Worm (Caenorhabditis elegans) whole organism, late embryonic: ENCODE data around the gene nspf-2.

Experiments
- C08G9.2 ChIP-seq: sonication (generic microtip); optimal IDR thresholded peaks from 2 replicates; lab custom pipeline; 2016; ENCODE audit warnings: mild to moderate bottlenecking, missing genetic modification characterization, moderate library complexity, missing compliant biosample characterization
- F13H6.1 ChIP-seq: sonication (generic microtip); optimal IDR thresholded peaks from 2 replicates; lab custom pipeline; 2016; ENCODE audit warnings: missing genetic modification characterization, missing compliant biosample characterization
- K02D7.2 ChIP-seq: sonication (generic microtip); optimal IDR thresholded peaks from 2 replicates; lab custom pipeline; 2017; ENCODE audit warnings: mild to moderate bottlenecking, missing genetic modification characterization, missing compliant biosample characterization
- K09A11.1 ChIP-seq: sonication (generic microtip); optimal IDR thresholded peaks from 2 replicates; lab custom pipeline; 2017; ENCODE audit warnings: antibody characterized with exemption, mild to moderate bottlenecking, missing genetic modification characterization, missing compliant biosample characterization; ENCODE audit not compliant: insufficient read depth
- Y22D7AL.16 ChIP-seq: sonication (generic microtip); optimal IDR thresholded peaks from 2 replicates; lab custom pipeline; 2016; ENCODE audit warnings: missing genetic modification characterization, missing compliant biosample characterization
- ahr-1 ChIP-seq: sonication (generic microtip); optimal IDR thresholded peaks from 2 replicates; lab custom pipeline; 2016; ENCODE audit warnings: missing genetic modification characterization, missing compliant biosample characterization
- ama-1 ChIP-seq: fragments of 150-350 bp; optimal IDR thresholded peaks from 2 replicates; lab custom pipeline; 2014
- ceh-18 ChIP-seq: sonication (generic microtip); optimal IDR thresholded peaks from 2 replicates; lab custom pipeline; 2016; ENCODE audit warnings: missing genetic modification characterization, missing compliant biosample characterization
- ceh-24 ChIP-seq: sonication (generic microtip); optimal IDR thresholded peaks from 2 replicates; lab custom pipeline; 2016; ENCODE audit warnings: mild to moderate bottlenecking, missing genetic modification characterization, missing compliant biosample characterization
- ceh-30 ChIP-seq: fragments of 150-350 bp; optimal IDR thresholded peaks from 2 replicates; lab custom pipeline; 2014; ENCODE audit warnings: missing biosample characterization, missing genetic modification characterization
- ceh-31 ChIP-seq: sonication (generic microtip); optimal IDR thresholded peaks from 2 replicates; lab custom pipeline; 2016; ENCODE audit warnings: missing genetic modification characterization, missing compliant biosample characterization
- ceh-34 ChIP-seq: sonication (generic microtip); optimal IDR thresholded peaks from 2 replicates; lab custom pipeline; 2016; ENCODE audit warnings: mild to moderate bottlenecking, missing genetic modification characterization, missing compliant biosample characterization
- ceh-45 ChIP-seq: fragments of 200-800 bp; sonication (Bioruptor generic); IDR thresholded peaks from 2 replicates; pipeline ENCODE4 v1.3.6; 2022; ENCODE audit warnings: missing genetic modification reagents, missing genetic modification characterization, missing compliant biosample characterization
- ceh-6 ChIP-seq: fragments of 200-800 bp; sonication (Bioruptor generic); optimal IDR thresholded peaks from 2 replicates; lab custom pipeline; 2018; ENCODE audit warnings: mild to moderate bottlenecking, missing genetic modification characterization, missing compliant biosample characterization
- ceh-9 ChIP-seq: sonication (generic microtip); optimal IDR thresholded peaks from 2 replicates; lab custom pipeline; 2016; ENCODE audit warnings: mild to moderate bottlenecking, missing genetic modification characterization, inconsistent platforms, missing compliant biosample characterization
- dmd-4 ChIP-seq: sonication (generic microtip); optimal IDR thresholded peaks from 2 replicates; lab custom pipeline; 2016; ENCODE audit warnings: borderline replicate concordance, missing genetic modification characterization, missing compliant biosample characterization
- elt-4 ChIP-seq: sonication (generic microtip); optimal IDR thresholded peaks from 2 replicates; lab custom pipeline; 2016; ENCODE audit warnings: missing genetic modification characterization, missing compliant biosample characterization
- eyg-1 ChIP-seq: sonication (generic microtip); optimal IDR thresholded peaks from 2 replicates; lab custom pipeline; 2016; ENCODE audit warnings: missing genotype, missing genetic modification characterization, missing compliant biosample characterization
- fax-1 ChIP-seq: sonication (generic microtip); optimal IDR thresholded peaks from 2 replicates; lab custom pipeline; 2016; ENCODE audit warnings: missing genotype, missing genetic modification characterization, missing compliant biosample characterization
- fkh-10 ChIP-seq: fragments of 150-350 bp; optimal IDR thresholded peaks from 2 replicates; lab custom pipeline; 2014; ENCODE audit warnings: missing biosample characterization, missing genetic modification reagents, missing genetic modification characterization
- fkh-6 ChIP-seq: sonication (generic microtip); optimal IDR thresholded peaks from 2 replicates; lab custom pipeline; 2016; ENCODE audit warnings: missing genetic modification characterization, missing compliant biosample characterization
- gmeb-2 ChIP-seq: sonication (generic microtip); optimal IDR thresholded peaks from 2 replicates; lab custom pipeline; 2016; ENCODE audit warnings: missing genetic modification characterization, inconsistent platforms, missing compliant biosample characterization
- hlh-13 ChIP-seq: fragments of 200-800 bp; sonication (Bioruptor generic); optimal IDR thresholded peaks from 2 replicates; lab custom pipeline; 2018; ENCODE audit warnings: mild to moderate bottlenecking, missing genetic modification characterization, missing compliant biosample characterization
- hlh-15 ChIP-seq: sonication (generic microtip); optimal IDR thresholded peaks from 2 replicates; lab custom pipeline; 2016; ENCODE audit warnings: missing genetic modification characterization, missing compliant biosample characterization
- hlh-8 ChIP-seq: sonication (generic microtip); optimal IDR thresholded peaks from 2 replicates; lab custom pipeline; 2016; ENCODE audit warnings: missing genotype, missing genetic modification characterization, missing compliant biosample characterization
- lim-6 ChIP-seq: sonication (generic microtip); optimal IDR thresholded peaks from 2 replicates; lab custom pipeline; 2016; ENCODE audit warnings: missing genetic modification characterization, missing compliant biosample characterization
- madf-2 ChIP-seq: sonication (generic microtip); optimal IDR thresholded peaks from 2 replicates; lab custom pipeline; 2017; ENCODE audit warnings: missing genetic modification characterization, missing compliant biosample characterization
- mec-3 ChIP-seq: sonication (generic microtip); optimal IDR thresholded peaks from 2 replicates; lab custom pipeline; 2016; ENCODE audit warnings: borderline replicate concordance, missing genetic modification characterization, missing compliant biosample characterization
- nfya-1 ChIP-seq: sonication (generic microtip); optimal IDR thresholded peaks from 2 replicates; lab custom pipeline; 2017; ENCODE audit warnings: missing genetic modification characterization, mild to moderate bottlenecking, missing compliant biosample characterization, antibody characterized with exemption, moderate library complexity
- nhr-11 ChIP-seq: fragments of 150-350 bp; optimal IDR thresholded peaks from 2 replicates; lab custom pipeline; 2014; ENCODE audit warnings: missing biosample characterization, missing genetic modification characterization
- npax-4 ChIP-seq: sonication (generic microtip); optimal IDR thresholded peaks from 2 replicates; lab custom pipeline; 2016; ENCODE audit warnings: missing genetic modification characterization, missing compliant biosample characterization
- pat-9 ChIP-seq: fragments of 200-800 bp; sonication (Bioruptor generic); optimal IDR thresholded peaks from 2 replicates; lab custom pipeline; 2018; ENCODE audit warnings: mild to moderate bottlenecking, missing genetic modification characterization, moderate library complexity, missing compliant biosample characterization
- pax-1 ChIP-seq: fragments of 150-350 bp; optimal IDR thresholded peaks from 2 replicates; lab custom pipeline; 2014; ENCODE audit warnings: missing biosample characterization, missing genetic modification characterization
- pros-1 ChIP-seq: fragments of 150-350 bp; optimal IDR thresholded peaks from 2 replicates; lab custom pipeline; 2014; ENCODE audit warnings: missing biosample characterization, missing genetic modification reagents, missing genetic modification characterization
- ref-2 ChIP-seq: sonication (generic microtip); optimal IDR thresholded peaks from 2 replicates; lab custom pipeline; 2016; ENCODE audit warnings: missing genetic modification characterization, missing compliant biosample characterization
- sdc-2 ChIP-seq: sonication (generic microtip); optimal IDR thresholded peaks from 2 replicates; lab custom pipeline; 2016; ENCODE audit warnings: missing genotype, missing genetic modification characterization, missing compliant biosample characterization
- ttx-3 ChIP-seq: sonication (generic microtip); optimal IDR thresholded peaks from 2 replicates; lab custom pipeline; 2016; ENCODE audit warnings: missing genetic modification reagents, missing genetic modification characterization, missing compliant biosample characterization
- unc-42 ChIP-seq: sonication (generic microtip); optimal IDR thresholded peaks from 2 replicates; lab custom pipeline; 2016; ENCODE audit warnings: missing genotype, missing genetic modification characterization, missing compliant biosample characterization
- unc-55 ChIP-seq: sonication (generic microtip); optimal IDR thresholded peaks from 2 replicates; lab custom pipeline; 2017; ENCODE audit warnings: missing biosample characterization, missing genetic modification reagents, missing genetic modification characterization
- zip-5 ChIP-seq: sonication (generic microtip); optimal IDR thresholded peaks from 2 replicates; lab custom pipeline; 2016; ENCODE audit warnings: missing genetic modification characterization, missing compliant biosample characterization
- ztf-16 ChIP-seq: sonication (generic microtip); optimal IDR thresholded peaks from 2 replicates; lab custom pipeline; 2017; ENCODE audit warnings: missing genetic modification characterization, missing compliant biosample characterization

Gene nspf-2

ce11 chrII:2684208-2684607 is 4.5 kb upstream of the nspf-2 start, which contains the start of gene ceh-87:
Gene ceh-87 (minus strand): TSS chrII:2684308.
- TF ChIP-seq pax-1 (tag; lab: Kevin White, UChicago) (no peak), K02D7.2 (tag; lab: Kevin White, UChicago) (no peak), lim-6 (no peak), ceh-24 (tag; lab: Kevin White, UChicago) (no peak), ceh-6 (no peak), fkh-10 (no peak), K09A11.1 (tag; lab: Kevin White, UChicago) (no peak), ceh-45 (no peak), fax-1 (no peak), nhr-11 (no peak), zip-5 (no peak), pros-1 (tag; lab: Kevin White, UChicago) (no peak), ztf-16 (no peak)

ce11 chrII:2684783-2685182 is 3.9 kb upstream of the nspf-2 start:
- no peak for TF ChIP-seq pat-9 (tag; lab: Kevin White, UChicago)
- no peak for TF ChIP-seq ttx-3 (tag; lab: Kevin White, UChicago)
- TF ChIP-seq fkh-6, result no peak
- no peak for TF ChIP-seq ahr-1 (tag; lab: Kevin White, UChicago)

ce11 chrII:2686985-2687675 is 1.6 kb upstream of the nspf-2 start, which contains the start of the genes sup-9 and nspf-1:
Gene sup-9 (minus strand): TSS chrII:2687027.
Gene nspf-1 (plus strand): TSS chrII:2687625.
- peak; percentile 45 for TF ChIP-seq unc-42
- peak; percentile 35 for TF ChIP-seq unc-55 (GFP tag; lab: Kevin White, UChicago)
- TF ChIP-seq ceh-18 (tag; lab: Kevin White, UChicago), result peak; percentile 36
- TF ChIP-seq F13H6.1 (tag; lab: Kevin White, UChicago), result no peak
- peak; percentile 52 for TF ChIP-seq hlh-8 (tag; lab: Kevin White, UChicago)
- TF ChIP-seq, all 69 proteins: peak for 4

- TF ChIP-seq ceh-34 (no peak), ref-2 (tag; lab: Kevin White, UChicago) (no peak), gmeb-2 (tag; lab: Kevin White, UChicago) (no peak), hlh-13 (GFP tag; lab: Kevin White, UChicago) (no peak), Y22D7AL.16 (tag; lab: Kevin White, UChicago) (no peak), npax-4 (tag; lab: Kevin White, UChicago) (no peak), K09A11.1 (tag; lab: Kevin White, UChicago) (no peak), ceh-18 (tag; lab: Kevin White, UChicago) (no peak), hlh-8 (tag; lab: Kevin White, UChicago) (no peak), ama-1 (no peak), ceh-30 (tag; lab: Kevin White, UChicago) (no peak), elt-4 (tag; lab: Kevin White, UChicago) (no peak), ceh-31 (tag; lab: Kevin White, UChicago) (no peak), sdc-2 (no peak), dmd-4 (no peak), unc-42 (no peak), fax-1 (no peak), nfya-1 (tag; lab: Kevin White, UChicago) (no peak), ceh-24 (tag; lab: Kevin White, UChicago) (no peak)
Observed at ce11 chrII:2690080-2690479, 1.4 kb downstream of the nspf-2 start, which contains the start of gene nspf-3. Gene nspf-3 (minus strand): TSS chrII:2690180.

- TF ChIP-seq ceh-45 (no peak), dmd-4 (no peak), ceh-9 (tag; lab: Kevin White, UChicago) (no peak), madf-2 (tag; lab: Kevin White, UChicago) (no peak), ceh-6 (no peak), hlh-15 (tag; lab: Kevin White, UChicago) (no peak), mec-3 (no peak), C08G9.2 (tag; lab: Kevin White, UChicago) (no peak), ttx-3 (tag; lab: Kevin White, UChicago) (no peak), ama-1 (no peak), ceh-34 (no peak), eyg-1 (no peak), pat-9 (tag; lab: Kevin White, UChicago) (no peak)
Observed at ce11 chrII:2692476-2692875, 3.8 kb downstream of the nspf-2 start, which contains the start of gene set-11. Gene set-11 (minus strand): TSS chrII:2692576.
